Worm (Caenorhabditis elegans): ENCODE results near the gene idh-1.

DNA sequence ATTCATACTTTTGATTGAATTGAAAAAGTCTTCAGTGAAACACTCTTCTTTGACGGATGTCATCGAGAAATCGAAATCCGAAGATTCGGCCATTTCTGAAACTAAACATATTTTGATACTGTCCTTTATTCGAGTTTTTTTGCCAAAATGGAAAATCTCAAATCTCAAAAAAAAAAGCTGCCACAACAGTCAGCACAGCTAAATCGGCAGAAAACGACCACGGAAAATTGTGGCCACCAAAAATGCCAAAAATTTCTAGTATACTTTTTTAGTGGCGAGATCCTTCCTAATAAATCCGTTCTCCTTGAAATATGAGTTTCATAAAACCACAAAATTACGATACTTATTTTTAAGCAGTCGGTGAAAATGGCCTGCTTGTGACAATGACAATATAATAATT is 3.0 kb upstream of the idh-1 start, which contains the start of gene F38E11.9:
- TF ChIP-seq ama-1 (optimal IDR thresholded peaks at IDR 0.05) (no peak), sox-4 (tag; optimal IDR thresholded peaks at IDR 0.05) (no peak), nhr-77 (tag; optimal IDR thresholded peaks at IDR 0.05) (no peak), unc-130 (tag; optimal IDR thresholded peaks at IDR 0.05) (no peak), mdl-1 (tag; optimal IDR thresholded peaks at IDR 0.05) (no peak), pax-3 (tag; optimal IDR thresholded peaks at IDR 0.05) (no peak)
